Fruit fly (Drosophila melanogaster) whole organism, prepupa: ENCODE measurements around the gene CheB38a.

ENCODE experiments used
- Blimp-1 ChIP-seq: fragments of 200-800 bp; sonication (Bioruptor generic); optimal IDR thresholded peaks from 3 replicates; lab custom pipeline; 2017; ENCODE audit warnings: missing biosample characterization, missing genetic modification characterization, mild to moderate bottlenecking, moderate library complexity, missing genetic modification reagents
- CG11762 ChIP-seq: fragments of 200-800 bp; sonication (Bioruptor generic); optimal IDR thresholded peaks from 3 replicates; lab custom pipeline; 2016; ENCODE audit warnings: missing biosample characterization, missing genetic modification characterization; ENCODE audit not compliant: insufficient read depth
- CG1621 ChIP-seq: fragments of 200-800 bp; sonication (Bioruptor generic); optimal IDR thresholded peaks from 3 replicates; lab custom pipeline; 2018; ENCODE audit warnings: missing biosample characterization, mild to moderate bottlenecking, missing genetic modification characterization
- CG16779 ChIP-seq: fragments of 200-800 bp; sonication (Bioruptor generic); optimal IDR thresholded peaks from 3 replicates; lab custom pipeline; 2017; ENCODE audit warnings: missing biosample characterization, mild to moderate bottlenecking, missing genetic modification characterization
- CG3032 ChIP-seq: fragments of 200-800 bp; optimal IDR thresholded peaks from 2 replicates; lab custom pipeline; 2019; ENCODE audit warnings: missing biosample characterization, mild to moderate bottlenecking, missing genetic modification characterization, moderate library complexity
- CG31627 ChIP-seq: fragments of 200-800 bp; sonication (Bioruptor generic); optimal IDR thresholded peaks from 3 replicates; lab custom pipeline; 2016; ENCODE audit warnings: missing biosample characterization, missing genetic modification characterization
- CG34406 ChIP-seq: fragments of 200-800 bp; sonication (Bioruptor generic); optimal IDR thresholded peaks from 3 replicates; lab custom pipeline; 2016; ENCODE audit warnings: missing biosample characterization, missing genetic modification characterization
- CG3919 ChIP-seq: fragments of 200-800 bp; sonication (Bioruptor generic); optimal IDR thresholded peaks from 3 replicates; lab custom pipeline; 2016; ENCODE audit warnings: missing biosample characterization, missing genetic modification characterization
- CG6163 ChIP-seq: fragments of 200-800 bp; sonication (Bioruptor generic); IDR thresholded peaks from 3 replicates; pipeline ENCODE4 v1.3.6; 2022; ENCODE audit warnings: missing biosample characterization, missing genetic modification characterization
- CG6276 ChIP-seq: fragments of 200-800 bp; sonication (Bioruptor generic); optimal IDR thresholded peaks from 2 replicates; lab custom pipeline; 2017; ENCODE audit warnings: missing biosample characterization, mild to moderate bottlenecking, missing genetic modification characterization
- CG6792 ChIP-seq: fragments of 200-800 bp; sonication (Bioruptor generic); optimal IDR thresholded peaks from 3 replicates; lab custom pipeline; 2016; ENCODE audit warnings: missing biosample characterization, missing genetic modification characterization
- CG6808 ChIP-seq: fragments of 200-800 bp; sonication (Bioruptor generic); optimal IDR thresholded peaks from 3 replicates; lab custom pipeline; 2017; ENCODE audit warnings: missing biosample characterization, missing genetic modification characterization, mild to moderate bottlenecking, moderate library complexity, missing genetic modification reagents
- CG6854 ChIP-seq: fragments of 200-800 bp; sonication (Bioruptor generic); optimal IDR thresholded peaks from 2 replicates; lab custom pipeline; 2017; ENCODE audit warnings: missing biosample characterization, mild to moderate bottlenecking, missing genetic modification characterization
- CG7368 ChIP-seq: fragments of 200-800 bp; sonication (Bioruptor generic); optimal IDR thresholded peaks from 3 replicates; lab custom pipeline; 2016; ENCODE audit warnings: missing biosample characterization, missing genetic modification characterization
- CG8119 ChIP-seq: fragments of 200-800 bp; sonication (Bioruptor generic); IDR thresholded peaks from 3 replicates; pipeline ENCODE4 v1.3.6; 2022; ENCODE audit warnings: missing biosample characterization, missing genetic modification characterization
- CG8319 ChIP-seq: fragments of 200-800 bp; sonication (Bioruptor generic); optimal IDR thresholded peaks from 3 replicates; lab custom pipeline; 2016; ENCODE audit warnings: missing biosample characterization, missing genetic modification characterization
- CG8632 ChIP-seq: fragments of 200-800 bp; sonication (Bioruptor generic); optimal IDR thresholded peaks from 3 replicates; lab custom pipeline; 2016; ENCODE audit warnings: missing biosample characterization, missing genetic modification characterization
- CG9139 ChIP-seq: fragments of 200-800 bp; sonication (Bioruptor generic); optimal IDR thresholded peaks from 3 replicates; lab custom pipeline; 2017; ENCODE audit warnings: missing biosample characterization, mild to moderate bottlenecking, missing genetic modification characterization
- Eip78C ChIP-seq: fragments of 200-800 bp; sonication (Bioruptor generic); peaks from one replicate; lab custom pipeline; 2016; ENCODE audit warnings: missing biosample characterization, missing genetic modification characterization
- Ets96B ChIP-seq: fragments of 200-800 bp; optimal IDR thresholded peaks from 2 replicates; lab custom pipeline; 2019; ENCODE audit warnings: missing biosample characterization, mild to moderate bottlenecking, missing genetic modification characterization, moderate library complexity
- Gug ChIP-seq: fragments of 200-800 bp; sonication (Bioruptor generic); IDR thresholded peaks from 2 replicates; pipeline ENCODE4 v1.3.6; 2022; ENCODE audit warnings: missing biosample characterization, missing genetic modification characterization
- Hr38 ChIP-seq: sonication (Bioruptor generic); optimal IDR thresholded peaks from 2 replicates; lab custom pipeline; 2016; ENCODE audit warnings: missing biosample characterization, missing genetic modification characterization
- Hr39 ChIP-seq: fragments of 200-800 bp; sonication (Bioruptor generic); optimal IDR thresholded peaks from 2 replicates; lab custom pipeline; 2016; ENCODE audit warnings: missing biosample characterization, missing genetic modification characterization
- Hr4 ChIP-seq: fragments of 200-800 bp; sonication (Bioruptor generic); optimal IDR thresholded peaks from 3 replicates; lab custom pipeline; 2016; ENCODE audit warnings: missing biosample characterization, missing genetic modification characterization
- Lpt ChIP-seq: fragments of 200-800 bp; sonication (Bioruptor generic); optimal IDR thresholded peaks from 3 replicates; lab custom pipeline; 2016; ENCODE audit warnings: missing biosample characterization, missing genetic modification characterization
- Met ChIP-seq: fragments of 200-800 bp; sonication (Bioruptor generic); optimal IDR thresholded peaks from 3 replicates; lab custom pipeline; 2016; ENCODE audit warnings: missing biosample characterization, missing genetic modification characterization
- OdsH ChIP-seq: fragments of 200-800 bp; sonication (Bioruptor generic); optimal IDR thresholded peaks from 3 replicates; lab custom pipeline; 2016; ENCODE audit warnings: missing biosample characterization, missing genetic modification characterization
- Sox102F ChIP-seq: fragments of 200-800 bp; sonication (Bioruptor generic); optimal IDR thresholded peaks from 2 replicates; lab custom pipeline; 2016; ENCODE audit warnings: missing biosample characterization, mild to moderate bottlenecking, missing genetic modification characterization
- Sox14 ChIP-seq: fragments of 200-800 bp; sonication (Bioruptor generic); optimal IDR thresholded peaks from 3 replicates; lab custom pipeline; 2016; ENCODE audit warnings: missing biosample characterization, missing genetic modification characterization
- achi ChIP-seq: fragments of 200-800 bp; sonication (Bioruptor generic); optimal IDR thresholded peaks from 3 replicates; lab custom pipeline; 2016; ENCODE audit warnings: missing biosample characterization, missing genetic modification characterization
- acj6 ChIP-seq: fragments of 200-800 bp; sonication (Bioruptor generic); optimal IDR thresholded peaks from 3 replicates; lab custom pipeline; 2016; ENCODE audit warnings: missing biosample characterization, missing genetic modification characterization
- cyc ChIP-seq: fragments of 200-800 bp; sonication (Bioruptor generic); optimal IDR thresholded peaks from 3 replicates; lab custom pipeline; 2016; ENCODE audit warnings: missing biosample characterization, missing genetic modification characterization
- eg ChIP-seq: fragments of 200-800 bp; sonication (Bioruptor generic); IDR thresholded peaks from 3 replicates; pipeline ENCODE4 v1.3.6; 2022; ENCODE audit warnings: missing biosample characterization, missing genetic modification characterization
- esn ChIP-seq: fragments of 200-800 bp; sonication (Bioruptor generic); optimal IDR thresholded peaks from 2 replicates; lab custom pipeline; 2016; ENCODE audit warnings: missing biosample characterization, mild to moderate bottlenecking, missing genetic modification characterization, moderate library complexity
- fd59A ChIP-seq: fragments of 200-800 bp; sonication (Bioruptor generic); optimal IDR thresholded peaks from 2 replicates; lab custom pipeline; 2017; ENCODE audit warnings: missing biosample characterization, mild to moderate bottlenecking, missing genetic modification characterization, missing genetic modification reagents
- fd85E ChIP-seq: fragments of 200-800 bp; sonication (Bioruptor generic); optimal IDR thresholded peaks from 3 replicates; lab custom pipeline; 2016; ENCODE audit warnings: missing biosample characterization, missing genetic modification characterization
- fkh ChIP-seq: fragments of 200-800 bp; sonication (Bioruptor generic); optimal IDR thresholded peaks from 3 replicates; lab custom pipeline; 2017; ENCODE audit warnings: missing biosample characterization, mild to moderate bottlenecking, missing genetic modification characterization, moderate library complexity
- lz ChIP-seq: fragments of 200-800 bp; sonication (Bioruptor generic); optimal IDR thresholded peaks from 3 replicates; lab custom pipeline; 2016; ENCODE audit warnings: missing biosample characterization, missing genetic modification characterization
- net ChIP-seq: fragments of 200-800 bp; sonication (Bioruptor generic); optimal IDR thresholded peaks from 3 replicates; lab custom pipeline; 2016; ENCODE audit warnings: missing biosample characterization, missing genetic modification characterization
- pdm3 ChIP-seq: fragments of 200-800 bp; sonication (Bioruptor generic); optimal IDR thresholded peaks from 3 replicates; lab custom pipeline; 2016; ENCODE audit warnings: missing biosample characterization, missing genetic modification characterization
- salr ChIP-seq, 2 experiments: fragments of 200-800 bp; sonication (Bioruptor generic); optimal IDR thresholded peaks; 3 replicates each; lab custom pipeline; 2016 to 2018; ENCODE audit warnings: missing biosample characterization in 2 of 2, missing genetic modification characterization in 2 of 2, mild to moderate bottlenecking in 1 of 2
- spab ChIP-seq: fragments of 200-800 bp; sonication (Bioruptor generic); optimal IDR thresholded peaks from 2 replicates; lab custom pipeline; 2017; ENCODE audit warnings: missing biosample characterization, mild to moderate bottlenecking, missing genetic modification characterization, missing genetic modification reagents
- ss ChIP-seq, 2 experiments: fragments of 200-800 bp; sonication (Bioruptor generic); optimal IDR thresholded peaks; 2 replicates in 1 of 2; 3 replicates in 1 of 2; lab custom pipeline; 2017 to 2018; ENCODE audit warnings: mild to moderate bottlenecking in 2 of 2, missing biosample characterization in 2 of 2, missing genetic modification characterization in 2 of 2, moderate library complexity in 1 of 2
- vri ChIP-seq: fragments of 200-800 bp; sonication (Bioruptor generic); optimal IDR thresholded peaks from 3 replicates; lab custom pipeline; 2016; ENCODE audit warnings: missing biosample characterization, mild to moderate bottlenecking, missing genetic modification characterization

Gene CheB38a

dm6 chr2L:20774464-20774863 is 43.9 kb downstream of the CheB38a start:
- TF ChIP-seq fkh (peak; percentile 27), fd59A (no peak)
- TF ChIP-seq, all 60 proteins: peak for 1

- TF ChIP-seq fkh = peak; percentile 2
- TF ChIP-seq CG3032 (tag; lab: Kevin White, UChicago) = no peak
- TF ChIP-seq, all 60 proteins: peak for 1
Measured at dm6 chr2L:20773453-20774054, 44.8 kb downstream of the CheB38a start.

dm6 chr2L:20770242-20770769 is 48.0 kb downstream of the CheB38a start, which contains the start of gene cad:
Gene cad (plus strand): TSS chr2L:20770731.
- TF ChIP-seq CG7368 (GFP tag; lab: Kevin White, UChicago) = peak; percentile 70
- TF ChIP-seq CG3919 (GFP tag; lab: Kevin White, UChicago) = peak; percentile 72
- TF ChIP-seq acj6 = peak; percentile 42
- TF ChIP-seq CG6854 (GFP tag; lab: Kevin White, UChicago) = peak; percentile 46
- peak; percentile 66 for TF ChIP-seq esn
- TF ChIP-seq CG6808 = no peak
- TF ChIP-seq Sox102F = peak; percentile 28
- no peak for TF ChIP-seq CG6276 (GFP tag; lab: Kevin White, UChicago)
- peak; percentile 18 for TF ChIP-seq CG1621
- TF ChIP-seq achi (GFP tag; lab: Kevin White, UChicago) = peak; percentile 36
- peak; percentile 0 for TF ChIP-seq spab
- TF ChIP-seq Hr39 (GFP tag; lab: Kevin White, UChicago) = no peak
- TF ChIP-seq net (GFP tag; lab: Kevin White, UChicago) = peak; percentile 25
- TF ChIP-seq CG8119 (GFP tag; lab: Robert Waterston, UW) = peak; percentile 44; the same call in 1 of the 3 replicates
- peak; percentile 55 for TF ChIP-seq Met (GFP tag; lab: Kevin White, UChicago)
- no peak for TF ChIP-seq Eip78C (GFP tag; lab: Kevin White, UChicago)
- peak; percentile 86 for TF ChIP-seq CG6163
- peak; percentile 66 for TF ChIP-seq CG34406 (GFP tag; lab: Kevin White, UChicago)
- peak; percentile 14 for TF ChIP-seq CG31627 (GFP tag; lab: Kevin White, UChicago)
- no peak; the same call in 1 of the 2 replicates for TF ChIP-seq Gug (GFP tag; lab: Robert Waterston, UW)
- peak; percentile 37 for TF ChIP-seq cyc
- peak in 1 of 2 experiments; percentile 64 for TF ChIP-seq ss (GFP tag; optimal IDR thresholded peaks at IDR 0.05; lab: Kevin White, UChicago)
- peak; percentile 51 for TF ChIP-seq CG11762 (GFP tag; lab: Kevin White, UChicago)
- TF ChIP-seq CG8632 (GFP tag; lab: Kevin White, UChicago) = peak; percentile 35
- TF ChIP-seq Hr4 (GFP tag; lab: Kevin White, UChicago) = no peak
- no peak for TF ChIP-seq Ets96B (tag; lab: Kevin White, UChicago)
- TF ChIP-seq salr (GFP tag; optimal IDR thresholded peaks at IDR 0.05; lab: Kevin White, UChicago) = peak in 1 of 2 experiments; percentile 16
- TF ChIP-seq CG9139 (GFP tag; lab: Kevin White, UChicago) = peak; percentile 51
- peak; percentile 75 for TF ChIP-seq vri (GFP tag; lab: Kevin White, UChicago)
- TF ChIP-seq fkh = peak; percentile 52
- TF ChIP-seq pdm3 (GFP tag; lab: Kevin White, UChicago) = peak; percentile 22
- TF ChIP-seq fd85E (GFP tag; lab: Kevin White, UChicago) = no peak
- TF ChIP-seq OdsH (GFP tag; lab: Kevin White, UChicago) = peak; percentile 19
- TF ChIP-seq CG16779 = peak; percentile 23
- TF ChIP-seq lz (GFP tag; lab: Kevin White, UChicago) = peak; percentile 50
- peak; percentile 39 for TF ChIP-seq CG8319 (GFP tag; lab: Kevin White, UChicago)
- TF ChIP-seq Lpt (GFP tag; lab: Kevin White, UChicago) = no peak
- TF ChIP-seq Blimp-1 (GFP tag; lab: Kevin White, UChicago) = peak; percentile 11
- no peak for TF ChIP-seq Hr38 (GFP tag; lab: Kevin White, UChicago)
- TF ChIP-seq Sox14 (GFP tag; lab: Kevin White, UChicago) = peak; percentile 14
- TF ChIP-seq eg (GFP tag; lab: Robert Waterston, UW) = peak; percentile 57; the same call in 1 of the 3 replicates
- peak; percentile 41 for TF ChIP-seq CG6792
